Worm (Caenorhabditis elegans): ENCODE results near the gene rib-2.

rib-2 gene

ce11 chrIII:10721056-10721455 is 21.6 kb upstream of the rib-2 start:
- TF ChIP-seq lin-54 (GFP tag; optimal IDR thresholded peaks at IDR 0.05): peak; percentile 46
- TF ChIP-seq ceh-100 (GFP tag; IDR thresholded peaks at IDR 0.05): peak; percentile 35; the same call in 1 of the 2 replicates
- no peak for TF ChIP-seq Y67H2A.10 (GFP tag; conservative IDR thresholded peaks at IDR 0.05)
- TF ChIP-seq efl-1 (GFP tag; optimal IDR thresholded peaks at IDR 0.05): peak; percentile 47
- TF ChIP-seq F33H1.4 (GFP tag; IDR thresholded peaks at IDR 0.05): 0 out of 2 replicates have a peak, but pooled peaks have one; percentile 7
- no peak for TF ChIP-seq gei-17 (GFP tag; optimal IDR thresholded peaks at IDR 0.05)
- TF ChIP-seq lsl-1 (GFP tag; optimal IDR thresholded peaks at IDR 0.05): peak; percentile 18
- peak; percentile 39 for TF ChIP-seq dpl-1 (GFP tag; optimal IDR thresholded peaks at IDR 0.05)

ce11 chrIII:10730510-10730909 is 12.1 kb upstream of the rib-2 start, which contains the start of gene tat-3:
Gene tat-3, minus strand, starts transcription at chrIII:10730705.
- TF ChIP-seq gei-17 (GFP tag; optimal IDR thresholded peaks at IDR 0.05) (no peak), madf-3 (GFP tag; IDR thresholded peaks at IDR 0.05) (no peak), lsl-1 (GFP tag; optimal IDR thresholded peaks at IDR 0.05) (peak; percentile 78), T26A5.8 (tag; optimal IDR thresholded peaks at IDR 0.05) (no peak), madf-6 (GFP tag; IDR thresholded peaks at IDR 0.05) (peak; percentile 61), D2030.7 (GFP tag; IDR thresholded peaks at IDR 0.05) (peak; percentile 34; the same call in 1 of the 2 replicates), rpc-1 (optimal IDR thresholded peaks at IDR 0.05) (no peak), rpc-1 (tag; optimal IDR thresholded peaks at IDR 0.05) (no peak), rcor-1 (GFP tag; IDR thresholded peaks at IDR 0.05) (no peak), dox-1 (GFP tag; IDR thresholded peaks at IDR 0.05) (0 out of 2 replicates have a peak, but pooled peaks have one; percentile 19), F33H1.4 (GFP tag; IDR thresholded peaks at IDR 0.05) (peak; percentile 49), ekl-4 (GFP tag; IDR thresholded peaks at IDR 0.05) (0 out of 2 replicates have a peak, but pooled peaks have one; percentile 20), mcd-1 (GFP tag; IDR thresholded peaks at IDR 0.05) (0 out of 2 replicates have a peak, but pooled peaks have one; percentile 13), ceh-91 (GFP tag; IDR thresholded peaks at IDR 0.05) (peak; percentile 33; the same call in 1 of the 2 replicates)

- TF ChIP-seq snpc-1.3 (tag; optimal IDR thresholded peaks at IDR 0.05; ENCODE audit: insufficient read depth) (peak; percentile 5), ceh-79 (tag; optimal IDR thresholded peaks at IDR 0.05) (no peak), nhr-80 (tag; optimal IDR thresholded peaks at IDR 0.05) (no peak), egl-44 (GFP tag; IDR thresholded peaks at IDR 0.05) (peak; percentile 21; the same call in 1 of the 2 replicates), ztf-18 (tag; optimal IDR thresholded peaks at IDR 0.05) (no peak), ceh-58 (GFP tag; IDR thresholded peaks at IDR 0.05) (no peak), hrde-1 (tag; optimal IDR thresholded peaks at IDR 0.05; ENCODE audit: borderline replicate concordance) (no peak), nfya-1 (tag; optimal IDR thresholded peaks at IDR 0.05; ENCODE audit: borderline replicate concordance, insufficient read depth) (no peak), ets-4 (GFP tag; optimal IDR thresholded peaks at IDR 0.05) (no peak), B0261.1 (tag; optimal IDR thresholded peaks at IDR 0.05) (no peak), nfyb-1 (GFP tag; IDR thresholded peaks at IDR 0.05) (0 out of 2 replicates have a peak, but pooled peaks have one; percentile 40), lin-40 (tag; optimal IDR thresholded peaks at IDR 0.05) (no peak), ztf-3 (GFP tag; optimal IDR thresholded peaks at IDR 0.05) (no peak), lag-1 (GFP tag; IDR thresholded peaks at IDR 0.05) (no peak), attf-6 (GFP tag; IDR thresholded peaks at IDR 0.05) (0 out of 2 replicates have a peak, but pooled peaks have one; percentile 54), F23B12.7 (tag; optimal IDR thresholded peaks at IDR 0.05; ENCODE audit: insufficient read depth) (no peak), madf-6 (GFP tag; IDR thresholded peaks at IDR 0.05) (peak; percentile 79), die-1 (tag; optimal IDR thresholded peaks at IDR 0.05) (no peak), madf-10 (tag; optimal IDR thresholded peaks at IDR 0.05) (no peak), snpc-4 (GFP tag; optimal IDR thresholded peaks at IDR 0.05) (peak; percentile 85), snpc-4 (tag; optimal IDR thresholded peaks at IDR 0.05) (peak in 3 of 4 experiments; percentile 83 to 92 (median 88)), efl-1 (GFP tag; optimal IDR thresholded peaks at IDR 0.05) (no peak), atf-7 (tag; optimal IDR thresholded peaks at IDR 0.05) (no peak), Y53F4B.3 (GFP tag; IDR thresholded peaks at IDR 0.05) (no peak), nhr-27 (tag; optimal IDR thresholded peaks at IDR 0.05) (no peak), hlh-26 (GFP tag; conservative IDR thresholded peaks at IDR 0.05) (no peak), dox-1 (GFP tag; IDR thresholded peaks at IDR 0.05) (peak; percentile 66; the same call in 1 of the 2 replicates), pbrm-1 (GFP tag; IDR thresholded peaks at IDR 0.05) (peak; percentile 83), ceh-100 (GFP tag; IDR thresholded peaks at IDR 0.05) (peak; percentile 51; the same call in 1 of the 2 replicates), madf-8 (GFP tag; conservative IDR thresholded peaks at IDR 0.05) (peak; percentile 39; the same call in 1 of the 2 replicates)
Observed at ce11 chrIII:10733300-10733699, 9.3 kb upstream of the rib-2 start.

Measured in whole organism, young adult.